Worm (Caenorhabditis elegans): Measurements from ENCODE around the gene cyp-13A4.

The cyp-13A4 gene

DNA sequence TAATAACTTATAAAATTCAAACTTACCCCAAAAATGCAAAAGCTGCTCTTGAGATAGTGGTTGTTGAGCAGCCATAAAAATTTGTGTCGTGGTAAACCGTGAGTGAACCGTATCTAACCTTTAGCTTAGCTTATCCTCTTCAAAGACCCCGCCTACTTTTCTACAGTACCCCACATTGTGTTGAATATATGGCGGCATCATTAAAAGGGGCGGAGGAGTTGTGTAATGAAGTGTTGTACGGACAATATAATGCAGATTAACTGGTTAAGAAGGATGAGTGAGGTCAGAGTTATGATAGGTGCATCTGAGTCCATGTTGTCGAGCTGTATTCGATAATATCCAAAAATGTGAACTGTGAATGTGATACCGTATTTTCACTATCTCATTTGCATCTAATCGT is 30.3 kb upstream of the cyp-13A4 start, which contains the start of gene eyg-1:
Gene eyg-1 (minus strand): TSS at position 101 of the 400 bp plus-strand sequence.
- TF ChIP-seq nhr-2 (tag; optimal IDR thresholded peaks at IDR 0.05): peak; percentile 22
- TF ChIP-seq lin-32 (GFP tag; optimal IDR thresholded peaks at IDR 0.05): no peak

DNA sequence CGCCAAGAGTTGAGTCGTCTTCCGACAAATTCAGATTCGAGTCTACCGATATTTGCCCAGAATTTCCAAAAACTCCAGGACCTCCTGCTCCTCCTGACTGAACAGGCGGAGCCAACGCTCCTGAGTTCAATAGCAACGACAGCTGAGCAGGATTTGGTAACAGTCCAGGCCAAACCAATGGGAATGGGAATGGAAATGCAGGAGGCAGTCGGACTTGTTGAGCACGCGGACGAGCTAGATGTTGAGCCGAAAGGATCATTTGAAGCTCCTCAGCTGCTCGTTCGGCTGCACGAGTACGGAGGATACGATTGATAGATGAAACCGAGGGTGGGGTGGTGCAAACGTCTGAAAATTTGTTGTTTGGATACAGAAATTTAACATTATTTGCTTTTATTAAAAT is 29.4 kb upstream of the cyp-13A4 start:
- TF ChIP-seq nhr-237 (tag; optimal IDR thresholded peaks at IDR 0.05) (no peak), pha-4 (tag; optimal IDR thresholded peaks at IDR 0.05) (no peak), drap-1 (GFP tag; optimal IDR thresholded peaks at IDR 0.05) (no peak), elt-3 (tag; optimal IDR thresholded peaks at IDR 0.05) (no peak), snpc-4 (tag; optimal IDR thresholded peaks at IDR 0.05) (no peak), ceh-43 (GFP tag; optimal IDR thresholded peaks at IDR 0.05) (no peak), ces-1 (GFP tag; optimal IDR thresholded peaks at IDR 0.05) (no peak), sptf-1 (tag; optimal IDR thresholded peaks at IDR 0.05) (no peak), nhr-76 (tag; optimal IDR thresholded peaks at IDR 0.05) (no peak), ham-2 (GFP tag; optimal IDR thresholded peaks at IDR 0.05) (no peak)

DNA sequence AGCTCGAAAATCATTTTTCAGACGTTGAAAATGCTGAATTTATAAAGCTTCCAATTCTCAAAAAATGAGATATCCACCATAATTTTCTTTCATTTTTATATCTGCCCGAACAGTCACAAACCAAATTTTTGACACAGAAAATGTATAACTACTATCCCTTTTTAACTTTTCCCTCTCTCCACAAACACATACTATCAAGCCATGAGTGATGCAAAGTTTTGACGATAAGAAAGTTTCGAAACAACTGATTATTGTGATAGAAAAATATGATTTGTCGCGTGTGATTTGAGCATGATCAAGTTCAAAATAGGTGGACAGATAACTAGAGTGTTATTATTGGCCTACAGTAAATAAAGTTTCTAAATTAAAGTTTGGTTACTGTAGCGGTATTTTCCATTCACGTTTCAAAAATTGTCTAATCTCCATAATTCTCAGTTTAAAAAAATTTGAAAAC is 10.0 kb upstream of the cyp-13A4 start, which contains the start of gene cyp-13A8:
Gene cyp-13A8 (minus strand): TSS at position 51 of the 454 bp plus-strand sequence.
- TF ChIP-seq cnd-1 (tag; optimal IDR thresholded peaks at IDR 0.05) (no peak), nhr-76 (tag; optimal IDR thresholded peaks at IDR 0.05) (no peak), lin-32 (GFP tag; optimal IDR thresholded peaks at IDR 0.05) (no peak), flh-1 (GFP tag; optimal IDR thresholded peaks at IDR 0.05) (no peak), tbx-8 (GFP tag; optimal IDR thresholded peaks at IDR 0.05) (no peak), ham-2 (GFP tag; optimal IDR thresholded peaks at IDR 0.05) (no peak), ztf-11 (tag; optimal IDR thresholded peaks at IDR 0.05) (no peak)

DNA sequence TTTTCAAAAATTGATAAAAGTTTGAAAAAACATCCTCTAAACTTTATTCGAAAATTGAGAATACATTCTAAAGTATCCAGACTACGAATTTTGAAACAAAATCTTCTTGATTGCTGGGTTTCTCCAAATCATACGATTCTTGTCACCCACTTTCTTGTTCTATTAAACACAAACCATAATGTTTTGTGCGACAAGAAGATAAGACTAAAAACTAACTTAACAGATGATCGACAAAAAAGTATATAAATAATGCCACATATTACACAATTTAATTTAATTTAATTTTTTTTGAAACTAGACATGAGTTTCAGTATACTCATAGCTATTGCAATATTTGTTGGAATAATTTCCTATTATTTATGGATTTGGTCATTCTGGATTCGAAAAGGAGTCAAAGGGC is 5.8 kb upstream of the cyp-13A4 start, which contains the start of gene cyp-13A7:
Gene cyp-13A7 (plus strand): TSS at position 301 of the 400 bp plus-strand sequence.
- TF ChIP-seq ham-2 (GFP tag; optimal IDR thresholded peaks at IDR 0.05) (no peak), ces-1 (GFP tag; optimal IDR thresholded peaks at IDR 0.05) (no peak), ztf-11 (tag; optimal IDR thresholded peaks at IDR 0.05) (no peak), pha-4 (tag; optimal IDR thresholded peaks at IDR 0.05) (no peak), unc-39 (tag; optimal IDR thresholded peaks at IDR 0.05) (no peak), ceh-43 (GFP tag; optimal IDR thresholded peaks at IDR 0.05) (no peak), snpc-4 (tag; optimal IDR thresholded peaks at IDR 0.05) (no peak), nhr-2 (tag; optimal IDR thresholded peaks at IDR 0.05) (no peak), lin-13 (tag; optimal IDR thresholded peaks at IDR 0.05) (no peak)

DNA sequence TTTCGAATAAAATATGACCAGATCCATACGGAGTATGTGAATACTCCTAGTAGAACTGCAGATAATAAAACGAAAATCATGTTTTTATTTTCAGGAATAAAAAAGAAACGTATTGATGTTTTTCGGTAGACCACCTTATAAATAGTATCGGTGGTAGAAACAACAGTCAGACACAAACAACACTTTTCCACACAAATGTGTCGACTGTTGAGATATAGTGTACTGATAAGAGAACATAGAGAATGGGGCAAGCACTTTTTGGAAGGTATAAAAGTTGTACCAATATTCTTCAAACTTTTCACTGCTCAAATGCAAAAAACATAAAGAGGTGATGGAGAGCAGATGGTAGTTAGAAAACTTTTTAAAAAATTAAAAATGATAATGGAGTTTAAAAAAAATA is 5.1 kb upstream of the cyp-13A4 start, which contains the start of gene cyp-13A6:
Gene cyp-13A6 (minus strand): TSS at position 180 of the 400 bp plus-strand sequence.
- TF ChIP-seq unc-39 (tag; optimal IDR thresholded peaks at IDR 0.05): no peak
- no peak for TF ChIP-seq mep-1 (tag; optimal IDR thresholded peaks at IDR 0.05)
- no peak for TF ChIP-seq nhr-12 (tag; optimal IDR thresholded peaks at IDR 0.05)
- no peak for TF ChIP-seq M03D4.4 (tag; optimal IDR thresholded peaks at IDR 0.05)
- TF ChIP-seq unc-62 (GFP tag; optimal IDR thresholded peaks at IDR 0.05): no peak

DNA sequence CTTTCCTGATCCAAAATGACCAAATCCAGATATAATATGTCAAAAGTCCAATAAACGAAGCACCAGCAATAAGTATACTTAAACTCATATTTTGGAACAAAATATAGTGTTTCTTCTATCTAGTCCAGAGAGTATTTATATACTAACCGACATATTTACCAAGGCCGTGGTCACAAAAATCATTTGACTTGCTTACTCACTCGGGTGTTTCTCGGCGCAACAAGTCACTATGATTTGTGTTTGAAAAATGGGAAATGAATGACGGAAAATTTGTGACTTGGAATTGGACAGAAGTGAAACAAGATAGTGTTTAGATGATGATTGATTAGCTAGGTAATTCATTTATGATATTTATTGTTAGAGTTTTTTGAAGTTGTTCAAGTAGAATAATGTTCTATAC is 2.7 kb upstream of the cyp-13A4 start, which contains the start of gene cyp-13A5:
Gene cyp-13A5 (minus strand): TSS at position 112 of the 400 bp plus-strand sequence.
- TF ChIP-seq zip-8 (tag; optimal IDR thresholded peaks at IDR 0.05) (no peak), lin-13 (tag; optimal IDR thresholded peaks at IDR 0.05) (no peak), hlh-1 (tag; optimal IDR thresholded peaks at IDR 0.05) (no peak), unc-120 (tag; optimal IDR thresholded peaks at IDR 0.05; ENCODE audit: poor library complexity, severe bottlenecking) (no peak), ztf-11 (tag; optimal IDR thresholded peaks at IDR 0.05) (no peak)

DNA sequence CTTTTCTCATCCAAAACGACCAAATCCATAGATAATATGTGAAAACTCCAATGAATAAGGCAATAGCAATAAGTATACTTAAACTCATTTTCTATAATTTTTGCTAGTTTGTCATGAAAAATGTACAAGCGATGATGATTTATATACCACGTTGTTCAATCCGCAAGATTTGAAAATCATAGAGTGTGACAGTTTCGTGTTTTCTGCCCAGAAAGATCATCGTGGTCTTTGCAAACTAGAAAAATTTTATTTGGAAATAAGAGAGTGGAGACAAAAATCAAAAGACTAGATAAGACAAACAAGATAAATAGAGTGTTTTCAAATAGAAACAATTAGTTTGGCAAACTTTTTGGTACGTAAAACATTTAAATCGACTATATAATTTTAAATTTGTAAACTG is 4.3 kb downstream of the cyp-13A4 start, which contains the start of gene cyp-13A3:
Gene cyp-13A3 (minus strand): TSS at position 101 of the 400 bp plus-strand sequence.
- TF ChIP-seq ces-1 (GFP tag; optimal IDR thresholded peaks at IDR 0.05) (no peak), mep-1 (tag; optimal IDR thresholded peaks at IDR 0.05) (no peak), nhr-12 (tag; optimal IDR thresholded peaks at IDR 0.05) (no peak), ceh-83 (GFP tag; optimal IDR thresholded peaks at IDR 0.05) (no peak), lin-13 (tag; optimal IDR thresholded peaks at IDR 0.05) (no peak)
